Worm (Caenorhabditis elegans) whole organism, late embryonic: ENCODE measurements around the gene eif-1.

Source experiments
- K02D7.2 ChIP-seq: sonication (generic microtip); optimal IDR thresholded peaks from 2 replicates; lab custom pipeline; 2017; ENCODE audit warnings: mild to moderate bottlenecking, missing genetic modification characterization, missing compliant biosample characterization
- K09A11.1 ChIP-seq: sonication (generic microtip); optimal IDR thresholded peaks from 2 replicates; lab custom pipeline; 2017; ENCODE audit warnings: antibody characterized with exemption, mild to moderate bottlenecking, missing genetic modification characterization, missing compliant biosample characterization; ENCODE audit not compliant: insufficient read depth
- ama-1 ChIP-seq: fragments of 150-350 bp; optimal IDR thresholded peaks from 2 replicates; lab custom pipeline; 2014
- ets-4 ChIP-seq: sonication (generic microtip); optimal IDR thresholded peaks from 2 replicates; lab custom pipeline; 2016; ENCODE audit warnings: missing genetic modification characterization, missing compliant biosample characterization
- fkh-6 ChIP-seq: sonication (generic microtip); optimal IDR thresholded peaks from 2 replicates; lab custom pipeline; 2016; ENCODE audit warnings: missing genetic modification characterization, missing compliant biosample characterization
- gmeb-2 ChIP-seq: sonication (generic microtip); optimal IDR thresholded peaks from 2 replicates; lab custom pipeline; 2016; ENCODE audit warnings: missing genetic modification characterization, inconsistent platforms, missing compliant biosample characterization
- hlh-30 ChIP-seq: sonication (generic microtip); optimal IDR thresholded peaks from 2 replicates; lab custom pipeline; 2017; ENCODE audit warnings: antibody characterized with exemption, missing genetic modification characterization, missing compliant biosample characterization; ENCODE audit not compliant: insufficient read depth
- nhr-11 ChIP-seq: fragments of 150-350 bp; optimal IDR thresholded peaks from 2 replicates; lab custom pipeline; 2014; ENCODE audit warnings: missing biosample characterization, missing genetic modification characterization
- npax-4 ChIP-seq: sonication (generic microtip); optimal IDR thresholded peaks from 2 replicates; lab custom pipeline; 2016; ENCODE audit warnings: missing genetic modification characterization, missing compliant biosample characterization
- pha-4 ChIP-seq: fragments of 150-350 bp; optimal IDR thresholded peaks from 2 replicates; lab custom pipeline; 2018; ENCODE audit warnings: missing biosample characterization, missing genetic modification reagents, missing genetic modification characterization
- pqm-1 ChIP-seq: sonication (generic microtip); optimal IDR thresholded peaks from 2 replicates; lab custom pipeline; 2016; ENCODE audit warnings: missing genetic modification characterization, missing compliant biosample characterization
- tbx-2 ChIP-seq: sonication (generic microtip); optimal IDR thresholded peaks from 2 replicates; lab custom pipeline; 2016; ENCODE audit warnings: missing genetic modification characterization, missing compliant biosample characterization

DNA sequence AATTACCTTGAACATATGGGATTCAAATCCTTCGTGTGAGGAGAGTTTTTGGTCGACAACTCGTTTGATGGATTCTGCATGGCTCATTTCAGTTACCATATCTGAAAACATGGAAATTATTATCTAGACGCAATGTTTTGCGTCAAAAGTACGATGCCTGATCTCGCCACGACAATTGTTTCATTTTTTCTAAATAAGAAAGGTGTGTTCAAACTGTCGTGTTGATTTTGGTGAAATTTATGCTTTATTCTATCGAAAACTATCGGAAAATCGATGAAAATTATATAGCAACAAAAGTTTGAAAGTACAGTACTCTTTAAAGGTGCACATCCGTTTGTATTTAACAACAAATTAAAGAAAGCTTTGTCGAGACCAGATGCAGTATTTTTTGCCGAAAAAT, 52.3 kb downstream of the eif-1 start, which contains the start of gene cblc-1:
- TF ChIP-seq ama-1 (lab: Kevin White, UChicago) (no peak), pqm-1 (no peak), tbx-2 (tag; lab: Kevin White, UChicago) (no peak), hlh-30 (tag; lab: Kevin White, UChicago) (no peak), gmeb-2 (tag; lab: Kevin White, UChicago) (no peak), K02D7.2 (tag; lab: Kevin White, UChicago) (no peak), K09A11.1 (tag; lab: Kevin White, UChicago) (no peak), npax-4 (tag; lab: Kevin White, UChicago) (no peak), nhr-11 (tag; lab: Kevin White, UChicago) (no peak), fkh-6 (tag; lab: Kevin White, UChicago) (no peak), ets-4 (tag; lab: Kevin White, UChicago) (no peak), pha-4 (tag; lab: Kevin White, UChicago) (no peak)
